ENCODE assay signal across 6 worm cellular contexts in genomic region chrX:17600139-17600538, ce11.
A peak's percentile ranks its signal among the peaks of the same experiment; 100 is the strongest.
TF ChIP-seq lines count a peak whose summit lies in the region.

Gene lec-9 (plus strand): TSS chrX:17600487.

TF ChIP-seq in whole organism, L1 larva, 84 proteins besides CTCF, POLR2A, EP300 and RAD21 (continues in another document):
- TF ChIP-seq unc-62 (GFP tag; optimal IDR thresholded peaks at IDR 0.05; lab: Kevin White, UChicago) (no peak), ces-1 (GFP tag; optimal IDR thresholded peaks at IDR 0.05; lab: Kevin White, UChicago) (no peak), unc-98 (GFP tag; IDR thresholded peaks at IDR 0.05; lab: Robert Waterston, UW) (no peak), isw-1 (GFP tag; IDR thresholded peaks at IDR 0.05; lab: Robert Waterston, UW) (no peak), lin-14 (GFP tag; optimal IDR thresholded peaks at IDR 0.05; lab: Kevin White, UChicago) (peak; percentile 18), ztf-4 (tag; optimal IDR thresholded peaks at IDR 0.05; lab: Kevin White, UChicago) (no peak), nhr-20 (tag; optimal IDR thresholded peaks at IDR 0.05; lab: Kevin White, UChicago) (peak; percentile 34), aha-1 (tag; optimal IDR thresholded peaks at IDR 0.05; lab: Kevin White, UChicago) (no peak), zip-4 (GFP tag; optimal IDR thresholded peaks at IDR 0.05; lab: Kevin White, UChicago) (no peak), nhr-77 (tag; optimal IDR thresholded peaks at IDR 0.05; lab: Kevin White, UChicago) (no peak), egl-27 (tag; optimal IDR thresholded peaks at IDR 0.05; lab: Kevin White, UChicago) (no peak), skn-1 (tag; optimal IDR thresholded peaks at IDR 0.05; lab: Kevin White, UChicago) (no peak), irx-1 (tag; optimal IDR thresholded peaks at IDR 0.05; lab: Kevin White, UChicago) (no peak), lir-3 (tag; optimal IDR thresholded peaks at IDR 0.05; lab: Kevin White, UChicago; ENCODE audit: poor library complexity) (no peak), C34B4.2 (tag; optimal IDR thresholded peaks at IDR 0.05; lab: Kevin White, UChicago) (no peak), ztf-11 (tag; optimal IDR thresholded peaks at IDR 0.05; lab: Kevin White, UChicago) (no peak)

TF ChIP-seq in whole organism, L2 larva, 48 proteins besides CTCF, POLR2A, EP300 and RAD21 (continues in another document):
- no peak for TF ChIP-seq snpc-4 (tag; optimal IDR thresholded peaks at IDR 0.05; lab: Kevin White, UChicago)
- TF ChIP-seq ceh-82 (tag; optimal IDR thresholded peaks at IDR 0.05; lab: Kevin White, UChicago): no peak
- TF ChIP-seq alr-1 (tag; optimal IDR thresholded peaks at IDR 0.05; lab: Kevin White, UChicago): no peak
- peak; percentile 79 for TF ChIP-seq sma-9 (GFP tag; optimal IDR thresholded peaks at IDR 0.05; lab: Kevin White, UChicago)
- TF ChIP-seq sma-9 (tag; optimal IDR thresholded peaks at IDR 0.05; lab: Kevin White, UChicago): no peak
- TF ChIP-seq Y55F3AM.14 (GFP tag; optimal IDR thresholded peaks at IDR 0.05; lab: Kevin White, UChicago): no peak
- TF ChIP-seq elt-1 (tag; optimal IDR thresholded peaks at IDR 0.05; lab: Kevin White, UChicago): no peak
- no peak for TF ChIP-seq lin-11 (tag; optimal IDR thresholded peaks at IDR 0.05; lab: Kevin White, UChicago)
- TF ChIP-seq mbf-1 (tag; optimal IDR thresholded peaks at IDR 0.05; lab: Kevin White, UChicago): no peak
- TF ChIP-seq ZK546.5 (tag; optimal IDR thresholded peaks at IDR 0.05; lab: Kevin White, UChicago): no peak
- no peak for TF ChIP-seq nhr-10 (tag; optimal IDR thresholded peaks at IDR 0.05; lab: Kevin White, UChicago)
- peak; percentile 57 for TF ChIP-seq F13H6.1 (tag; optimal IDR thresholded peaks at IDR 0.05; lab: Kevin White, UChicago)
- TF ChIP-seq skn-1 (tag; optimal IDR thresholded peaks at IDR 0.05; lab: Kevin White, UChicago): peak; percentile 24
- no peak for TF ChIP-seq ceh-16 (tag; optimal IDR thresholded peaks at IDR 0.05; lab: Kevin White, UChicago)
- TF ChIP-seq nhr-129 (tag; optimal IDR thresholded peaks at IDR 0.05; lab: Kevin White, UChicago): no peak
- no peak for TF ChIP-seq unc-55 (GFP tag; optimal IDR thresholded peaks at IDR 0.05; lab: Kevin White, UChicago)
- peak; percentile 87 for TF ChIP-seq crh-2 (tag; optimal IDR thresholded peaks at IDR 0.05; lab: Kevin White, UChicago)

TF ChIP-seq in whole organism, L3 larva, 47 proteins besides CTCF, POLR2A, EP300 and RAD21 (continues in another document):
- peak; percentile 79 for TF ChIP-seq skn-1 (tag; optimal IDR thresholded peaks at IDR 0.05; lab: Kevin White, UChicago)
- no peak for TF ChIP-seq elt-1 (tag; optimal IDR thresholded peaks at IDR 0.05; lab: Kevin White, UChicago)
- no peak for TF ChIP-seq nhr-12 (tag; optimal IDR thresholded peaks at IDR 0.05; lab: Kevin White, UChicago)
- no peak for TF ChIP-seq ztf-11 (tag; optimal IDR thresholded peaks at IDR 0.05; lab: Kevin White, UChicago)
- no peak for TF ChIP-seq unc-39 (tag; optimal IDR thresholded peaks at IDR 0.05; lab: Kevin White, UChicago)
- TF ChIP-seq pha-4 (tag; optimal IDR thresholded peaks at IDR 0.05; lab: Kevin White, UChicago): peak; percentile 68
- TF ChIP-seq aly-2 (tag; optimal IDR thresholded peaks at IDR 0.05; lab: Kevin White, UChicago): no peak
- no peak for TF ChIP-seq egl-5 (tag; optimal IDR thresholded peaks at IDR 0.05; lab: Kevin White, UChicago)
- no peak for TF ChIP-seq zag-1 (tag; optimal IDR thresholded peaks at IDR 0.05; lab: Kevin White, UChicago)
- no peak for TF ChIP-seq mdl-1 (tag; optimal IDR thresholded peaks at IDR 0.05; lab: Kevin White, UChicago)
- no peak for TF ChIP-seq ceh-82 (tag; optimal IDR thresholded peaks at IDR 0.05; lab: Kevin White, UChicago)
- no peak for TF ChIP-seq nfya-1 (tag; optimal IDR thresholded peaks at IDR 0.05; lab: Kevin White, UChicago; ENCODE audit: insufficient read depth)
- TF ChIP-seq egl-27 (tag; optimal IDR thresholded peaks at IDR 0.05; lab: Kevin White, UChicago): no peak
- peak; percentile 91 for TF ChIP-seq pqm-1 (tag; optimal IDR thresholded peaks at IDR 0.05; lab: Kevin White, UChicago)
- TF ChIP-seq elt-2 (tag; optimal IDR thresholded peaks at IDR 0.05; lab: Kevin White, UChicago): peak; percentile 97
- no peak for TF ChIP-seq eor-1 (tag; optimal IDR thresholded peaks at IDR 0.05; lab: Kevin White, UChicago)
- TF ChIP-seq hmg-11 (tag; optimal IDR thresholded peaks at IDR 0.05; lab: Kevin White, UChicago): no peak

TF ChIP-seq in whole organism, L4 larva, 104 proteins besides CTCF, POLR2A, EP300 and RAD21 (continues in another document):
- TF ChIP-seq nhr-76 (tag; optimal IDR thresholded peaks at IDR 0.05; lab: Kevin White, UChicago): no peak
- TF ChIP-seq lin-13 (GFP tag; optimal IDR thresholded peaks at IDR 0.05; lab: Kevin White, UChicago): peak; percentile 19
- no peak for TF ChIP-seq ztf-7 (tag; optimal IDR thresholded peaks at IDR 0.05; lab: Kevin White, UChicago)
- peak in 1 of 2 experiments; percentile 95 for TF ChIP-seq unc-62 (GFP tag; optimal IDR thresholded peaks at IDR 0.05 in 1 of 2; lab: Kevin White, UChicago)
- TF ChIP-seq unc-62 (tag; optimal IDR thresholded peaks at IDR 0.05; lab: Kevin White, UChicago): no peak
- peak; percentile 72 for TF ChIP-seq dve-1 (tag; optimal IDR thresholded peaks at IDR 0.05; lab: Kevin White, UChicago; ENCODE audit: insufficient read depth)
- no peak for TF ChIP-seq ceh-62 (tag; optimal IDR thresholded peaks at IDR 0.05; lab: Kevin White, UChicago)
- TF ChIP-seq lir-3 (tag; optimal IDR thresholded peaks at IDR 0.05; lab: Kevin White, UChicago): no peak
- TF ChIP-seq tra-1 (GFP tag; IDR thresholded peaks at IDR 0.05; lab: Robert Waterston, UW): 0 out of 2 replicates have a peak, but pooled peaks have one; percentile 23
- peak; percentile 89 for TF ChIP-seq dmd-6 (GFP tag; IDR thresholded peaks at IDR 0.05; lab: Robert Waterston, UW)
- TF ChIP-seq lsy-2 (tag; optimal IDR thresholded peaks at IDR 0.05; lab: Kevin White, UChicago): peak in 1 of 2 experiments; percentile 22
- no peak for TF ChIP-seq F49E8.2 (tag; optimal IDR thresholded peaks at IDR 0.05; lab: Kevin White, UChicago; ENCODE audit: borderline replicate concordance)
- peak; percentile 63 for TF ChIP-seq nhr-48 (tag; optimal IDR thresholded peaks at IDR 0.05; lab: Kevin White, UChicago)
- TF ChIP-seq nhr-77 (tag; optimal IDR thresholded peaks at IDR 0.05; lab: Kevin White, UChicago): peak; percentile 46
- TF ChIP-seq daf-16 (GFP tag; optimal IDR thresholded peaks at IDR 0.05; lab: Kevin White, UChicago): peak in 1 of 2 experiments; percentile 63
- TF ChIP-seq daf-16 (tag; optimal IDR thresholded peaks at IDR 0.05; lab: Kevin White, UChicago): peak; percentile 98

TF ChIP-seq in whole organism, late embryonic, 69 proteins besides CTCF, POLR2A, EP300 and RAD21:
- TF ChIP-seq elt-2 (tag; optimal IDR thresholded peaks at IDR 0.05; lab: Kevin White, UChicago) (peak; percentile 44), ztf-16 (tag; optimal IDR thresholded peaks at IDR 0.05; lab: Kevin White, UChicago) (no peak), tbx-2 (tag; optimal IDR thresholded peaks at IDR 0.05; lab: Kevin White, UChicago) (no peak), fax-1 (tag; optimal IDR thresholded peaks at IDR 0.05; lab: Kevin White, UChicago) (no peak)

TF ChIP-seq in whole organism, young adult, 124 proteins besides CTCF, POLR2A, EP300 and RAD21:
- TF ChIP-seq let-607 (tag; optimal IDR thresholded peaks at IDR 0.05; lab: Kevin White, UChicago) (peak; percentile 63 to 74), nhr-80 (tag; optimal IDR thresholded peaks at IDR 0.05; lab: Kevin White, UChicago) (peak; percentile 85), ets-4 (GFP tag; optimal IDR thresholded peaks at IDR 0.05; lab: Kevin White, UChicago) (peak; percentile 17), ceh-79 (tag; optimal IDR thresholded peaks at IDR 0.05; lab: Kevin White, UChicago) (no peak), hsf-1 (GFP tag; IDR thresholded peaks at IDR 0.05; lab: Robert Waterston, UW) (no peak), atf-7 (tag; optimal IDR thresholded peaks at IDR 0.05; lab: Kevin White, UChicago) (peak; percentile 50), ztf-22 (GFP tag; optimal IDR thresholded peaks at IDR 0.05; lab: Kevin White, UChicago) (peak; percentile 20), gei-17 (GFP tag; optimal IDR thresholded peaks at IDR 0.05; lab: Kevin White, UChicago) (no peak), lin-26 (GFP tag; IDR thresholded peaks at IDR 0.05; lab: Robert Waterston, UW) (no peak), pha-4 (tag; optimal IDR thresholded peaks at IDR 0.05; lab: Kevin White, UChicago) (peak; percentile 74), lag-1 (GFP tag; IDR thresholded peaks at IDR 0.05; lab: Robert Waterston, UW) (no peak)
